Worm (Caenorhabditis elegans): ENCODE measurements around the gene F58F12.1.

- no peak for TF ChIP-seq unc-62 (GFP tag; optimal IDR thresholded peaks at IDR 0.05)
- TF ChIP-seq rnt-1 (tag; optimal IDR thresholded peaks at IDR 0.05), result no peak
- TF ChIP-seq swsn-7 (tag; optimal IDR thresholded peaks at IDR 0.05), result no peak
- TF ChIP-seq pag-3 (tag; optimal IDR thresholded peaks at IDR 0.05; ENCODE audit: borderline replicate concordance, insufficient read depth), result no peak
- TF ChIP-seq ces-1 (GFP tag; optimal IDR thresholded peaks at IDR 0.05), result no peak
- TF ChIP-seq skn-1 (tag; optimal IDR thresholded peaks at IDR 0.05), result no peak
- TF ChIP-seq ceh-88 (GFP tag; IDR thresholded peaks at IDR 0.05), result no peak
- no peak for TF ChIP-seq tlp-1 (tag; optimal IDR thresholded peaks at IDR 0.05)
- no peak for TF ChIP-seq C16A3.4 (tag; optimal IDR thresholded peaks at IDR 0.05)
Observed at ce11 chrII:6365237-6365815, 18.1 kb upstream of the F58F12.1 start, which contains the start of the genes ani-2 and clec-88.

All from whole organism, L1 larva.